Worm (Caenorhabditis elegans) whole organism, young adult: Measurements from ENCODE around the gene C08B6.11.

ENCODE experiments used
- B0035.1 ChIP-seq: sonication (generic microtip); optimal IDR thresholded peaks from 2 replicates; lab custom pipeline; 2016; ENCODE audit warnings: missing genetic modification characterization, mild to moderate bottlenecking, missing compliant biosample characterization, missing genotype, missing genetic modification reagents
- B0261.1 ChIP-seq: sonication (generic microtip); optimal IDR thresholded peaks from 2 replicates; lab custom pipeline; 2016; ENCODE audit warnings: mild to moderate bottlenecking, missing genetic modification characterization, moderate library complexity, missing compliant biosample characterization
- F10E7.11 ChIP-seq: sonication (generic microtip); optimal IDR thresholded peaks from 2 replicates; lab custom pipeline; 2017; ENCODE audit warnings: mild to moderate bottlenecking, missing genetic modification characterization, moderate library complexity, missing compliant biosample characterization
- F37B4.10 ChIP-seq: fragments of 200-800 bp; sonication (Bioruptor generic); IDR thresholded peaks from 2 replicates; pipeline ENCODE4 v1.3.6; 2022; ENCODE audit warnings: missing genetic modification characterization, missing compliant biosample characterization
- F49E8.2 ChIP-seq: sonication (generic microtip); optimal IDR thresholded peaks from 3 replicates; lab custom pipeline; 2017; ENCODE audit warnings: missing genetic modification characterization, mild to moderate bottlenecking, missing compliant biosample characterization, antibody characterized with exemption, moderate library complexity; ENCODE audit not compliant: insufficient read depth
- F52B5.7 ChIP-seq: sonication (generic microtip); optimal IDR thresholded peaks from 2 replicates; lab custom pipeline; 2016; ENCODE audit warnings: mild to moderate bottlenecking, missing genetic modification characterization, missing compliant biosample characterization
- Y53F4B.3 ChIP-seq: fragments of 200-800 bp; sonication (Bioruptor generic); IDR thresholded peaks from 2 replicates; pipeline ENCODE4 v1.3.6; 2022; ENCODE audit warnings: missing genetic modification reagents, missing genetic modification characterization, missing compliant biosample characterization
- Y67H2A.10 ChIP-seq: fragments of 200-800 bp; sonication (Bioruptor generic); conservative IDR thresholded peaks from 2 replicates; pipeline ENCODE4 v1.3.6; 2022; ENCODE audit warnings: missing genetic modification reagents, missing genetic modification characterization, missing compliant biosample characterization
- ZK185.1 ChIP-seq: sonication (generic microtip); optimal IDR thresholded peaks from 2 replicates; lab custom pipeline; 2016; ENCODE audit warnings: mild to moderate bottlenecking, missing genetic modification characterization, missing compliant biosample characterization; ENCODE audit not compliant: poor library complexity, severe bottlenecking
- attf-5 ChIP-seq: fragments of 200-800 bp; sonication (Bioruptor generic); optimal IDR thresholded peaks from 2 replicates; lab custom pipeline; 2018; ENCODE audit warnings: mild to moderate bottlenecking, missing genetic modification characterization, missing compliant biosample characterization
- cebp-2 ChIP-seq: fragments of 200-800 bp; sonication (Bioruptor generic); IDR thresholded peaks from 2 replicates; pipeline ENCODE4 v1.3.6; 2022; ENCODE audit warnings: missing genetic modification characterization, missing compliant biosample characterization
- ceh-100 ChIP-seq: fragments of 200-800 bp; sonication (Bioruptor generic); IDR thresholded peaks from 2 replicates; pipeline ENCODE4 v1.3.6; 2022; ENCODE audit warnings: missing genetic modification reagents, missing genetic modification characterization, missing compliant biosample characterization
- ceh-27 ChIP-seq: fragments of 200-800 bp; sonication (Bioruptor generic); optimal IDR thresholded peaks from 2 replicates; lab custom pipeline; 2018; ENCODE audit warnings: mild to moderate bottlenecking, missing genetic modification characterization, moderate library complexity, missing compliant biosample characterization
- dpl-1 ChIP-seq: fragments of 150-350 bp; optimal IDR thresholded peaks from 2 replicates; lab custom pipeline; 2014; ENCODE audit warnings: missing biosample characterization, missing genetic modification reagents, missing genetic modification characterization
- egl-44 ChIP-seq: fragments of 200-800 bp; sonication (Bioruptor generic); IDR thresholded peaks from 2 replicates; pipeline ENCODE4 v1.3.6; 2022; ENCODE audit warnings: missing genetic modification reagents, missing genetic modification characterization, missing compliant biosample characterization
- egrh-3 ChIP-seq: fragments of 200-800 bp; sonication (Bioruptor generic); IDR thresholded peaks from 2 replicates; pipeline ENCODE4 v1.3.6; 2022; ENCODE audit warnings: missing genetic modification reagents, missing genetic modification characterization, missing compliant biosample characterization
- him-1 ChIP-seq: sonication (generic microtip); optimal IDR thresholded peaks from 2 replicates; lab custom pipeline; 2016; ENCODE audit warnings: missing genotype, missing genetic modification reagents, missing genetic modification characterization, missing compliant biosample characterization
- hlh-12 ChIP-seq: sonication (generic microtip); optimal IDR thresholded peaks from 2 replicates; lab custom pipeline; 2016; ENCODE audit warnings: missing genetic modification characterization, missing compliant biosample characterization
- hlh-26 ChIP-seq: fragments of 200-800 bp; sonication (Bioruptor generic); conservative IDR thresholded peaks from 2 replicates; pipeline ENCODE4 v1.3.6; 2022; ENCODE audit warnings: missing genetic modification reagents, missing genetic modification characterization, missing compliant biosample characterization
- hmg-20 ChIP-seq: fragments of 200-800 bp; sonication (Bioruptor generic); IDR thresholded peaks from 2 replicates; pipeline ENCODE4 v1.3.6; 2022; ENCODE audit warnings: missing genetic modification reagents, missing genetic modification characterization, missing compliant biosample characterization
- lag-1 ChIP-seq: fragments of 200-800 bp; sonication (Bioruptor generic); IDR thresholded peaks from 2 replicates; pipeline ENCODE4 v1.3.6; 2022; ENCODE audit warnings: missing genetic modification reagents, missing genetic modification characterization, missing compliant biosample characterization
- lin-26 ChIP-seq: fragments of 200-800 bp; sonication (Bioruptor generic); IDR thresholded peaks from 2 replicates; pipeline ENCODE4 v1.3.6; 2022; ENCODE audit warnings: missing genetic modification reagents, missing genetic modification characterization, missing compliant biosample characterization
- lin-40 ChIP-seq: sonication (generic microtip); optimal IDR thresholded peaks from 2 replicates; lab custom pipeline; 2016; ENCODE audit warnings: missing genetic modification characterization, mild to moderate bottlenecking, missing compliant biosample characterization, missing genotype, missing genetic modification reagents
- lir-1 ChIP-seq: fragments of 200-800 bp; sonication (Bioruptor generic); conservative IDR thresholded peaks from 2 replicates; pipeline ENCODE4 v1.3.6; 2022; ENCODE audit warnings: missing genetic modification reagents, missing genetic modification characterization, missing compliant biosample characterization
- lsl-1 ChIP-seq: fragments of 200-800 bp; sonication (Bioruptor generic); optimal IDR thresholded peaks from 2 replicates; lab custom pipeline; 2018; ENCODE audit warnings: mild to moderate bottlenecking, missing genetic modification characterization, moderate library complexity, missing compliant biosample characterization
- madf-10 ChIP-seq: sonication (generic microtip); optimal IDR thresholded peaks from 2 replicates; lab custom pipeline; 2016; ENCODE audit warnings: mild to moderate bottlenecking, missing genetic modification characterization, missing compliant biosample characterization
- rcor-1 ChIP-seq: fragments of 200-800 bp; sonication (Bioruptor generic); IDR thresholded peaks from 2 replicates; pipeline ENCODE4 v1.3.6; 2022; ENCODE audit warnings: missing genetic modification reagents, missing genetic modification characterization, missing compliant biosample characterization
- repo-1 ChIP-seq: sonication (generic microtip); optimal IDR thresholded peaks from 2 replicates; lab custom pipeline; 2017; ENCODE audit warnings: mild to moderate bottlenecking, missing genetic modification characterization, missing compliant biosample characterization
- snpc-1.3 ChIP-seq: sonication (generic microtip); optimal IDR thresholded peaks from 2 replicates; lab custom pipeline; 2017; ENCODE audit warnings: missing genetic modification characterization, mild to moderate bottlenecking, missing compliant biosample characterization, antibody characterized with exemption, moderate library complexity, missing genotype, missing genetic modification reagents; ENCODE audit not compliant: insufficient read depth
- snpc-3.4 ChIP-seq: sonication (generic microtip); optimal IDR thresholded peaks from 2 replicates; lab custom pipeline; 2017; ENCODE audit warnings: missing genetic modification characterization, mild to moderate bottlenecking, missing compliant biosample characterization, antibody characterized with exemption, moderate library complexity, missing genotype, missing genetic modification reagents
- snpc-4 ChIP-seq, 5 experiments: fragments of 150-350 bp in 1 of 5; sonication (generic microtip) in 4 of 5; optimal IDR thresholded peaks; 2 replicates each; lab custom pipeline; 2014 to 2018; ENCODE audit warnings: missing genetic modification characterization in 5 of 5, missing biosample characterization in 3 of 5, antibody characterized with exemption in 2 of 5, mild to moderate bottlenecking in 2 of 5, missing compliant biosample characterization in 2 of 5, missing genotype in 2 of 5, moderate library complexity in 2 of 5, missing genetic modification reagents in 1 of 5
- somi-1 ChIP-seq: fragments of 200-800 bp; sonication (Bioruptor generic); optimal IDR thresholded peaks from 2 replicates; lab custom pipeline; 2018; ENCODE audit warnings: mild to moderate bottlenecking, missing genetic modification characterization, missing compliant biosample characterization
- tbp1 ChIP-seq: fragments of 200-800 bp; sonication (Bioruptor generic); optimal IDR thresholded peaks from 2 replicates; lab custom pipeline; 2018; ENCODE audit warnings: mild to moderate bottlenecking, missing genetic modification characterization, missing compliant biosample characterization
- tlf-1 ChIP-seq: fragments of 200-800 bp; sonication (Bioruptor generic); optimal IDR thresholded peaks from 2 replicates; lab custom pipeline; 2018; ENCODE audit warnings: mild to moderate bottlenecking, missing genetic modification characterization, missing compliant biosample characterization
- unc-130 ChIP-seq: sonication (generic microtip); optimal IDR thresholded peaks from 2 replicates; lab custom pipeline; 2016; ENCODE audit warnings: missing genetic modification reagents, missing genetic modification characterization, missing compliant biosample characterization
- unc-62 ChIP-seq: fragments of 150-350 bp; optimal IDR thresholded peaks from 2 replicates; lab custom pipeline; 2014; ENCODE audit warnings: missing biosample characterization, missing genetic modification reagents, missing genetic modification characterization
- ztf-25 ChIP-seq: fragments of 200-800 bp; sonication (Bioruptor generic); IDR thresholded peaks from 2 replicates; pipeline ENCODE4 v1.3.6; 2022; ENCODE audit warnings: missing genetic modification reagents, missing genetic modification characterization, missing compliant biosample characterization

The C08B6.11 gene

ce11 chrV:10114329-10114728 is 6.9 kb downstream of the C08B6.11 start, which contains the start of gene cht-5:
Gene cht-5, plus strand, starts transcription at chrV:10114629.
- TF ChIP-seq ZK185.1 (no peak), snpc-1.3 (no peak), F10E7.11 (no peak), hmg-20 (no peak), F49E8.2 (no peak), ceh-27 (GFP tag; lab: Kevin White, UChicago) (no peak), tlf-1 (GFP tag; lab: Kevin White, UChicago) (no peak), unc-130 (GFP tag; lab: Kevin White, UChicago) (no peak), F52B5.7 (no peak), ztf-25 (GFP tag; lab: Robert Waterston, UW) (no peak), cebp-2 (GFP tag; lab: Robert Waterston, UW) (no peak), repo-1 (tag; lab: Kevin White, UChicago) (no peak), hlh-12 (tag; lab: Kevin White, UChicago) (no peak), lin-40 (tag; lab: Kevin White, UChicago) (no peak), Y67H2A.10 (GFP tag; lab: Robert Waterston, UW) (no peak), tbp1 (no peak), lsl-1 (no peak), rcor-1 (GFP tag; lab: Robert Waterston, UW) (no peak), B0035.1 (tag; lab: Kevin White, UChicago) (no peak)

ce11 chrV:10117465-10117864 is 10.1 kb downstream of the C08B6.11 start, which contains the start of gene C08B6.5:
Gene C08B6.5, plus strand, starts transcription at chrV:10117765.
- TF ChIP-seq lir-1 (GFP tag; lab: Robert Waterston, UW) (no peak), unc-130 (GFP tag; lab: Kevin White, UChicago) (no peak), attf-5 (GFP tag; lab: Kevin White, UChicago) (no peak), egl-44 (GFP tag; lab: Robert Waterston, UW) (no peak), madf-10 (tag; lab: Kevin White, UChicago) (no peak), dpl-1 (no peak), hmg-20 (no peak), lin-26 (no peak), ceh-100 (no peak), B0261.1 (tag; lab: Kevin White, UChicago) (no peak), egrh-3 (no peak), F37B4.10 (GFP tag; lab: Robert Waterston, UW) (no peak)

ce11 chrV:10120898-10121297 is 13.5 kb downstream of the C08B6.11 start, which contains the start of gene srxa-18:
Gene srxa-18, minus strand, starts transcription at chrV:10120997.
- TF ChIP-seq F49E8.2: no peak
- no peak for TF ChIP-seq Y53F4B.3 (GFP tag; lab: Robert Waterston, UW)
- TF ChIP-seq snpc-3.4 (tag; lab: Kevin White, UChicago): no peak

- TF ChIP-seq lag-1 (GFP tag; lab: Robert Waterston, UW) (no peak), attf-5 (GFP tag; lab: Kevin White, UChicago) (no peak), him-1 (tag; lab: Kevin White, UChicago) (no peak), somi-1 (no peak), ceh-27 (GFP tag; lab: Kevin White, UChicago) (no peak), ceh-100 (no peak), snpc-4 (GFP tag; optimal IDR thresholded peaks at IDR 0.05; lab: Kevin White, UChicago) (no peak), snpc-4 (tag; optimal IDR thresholded peaks at IDR 0.05; lab: Kevin White, UChicago) (no peak), unc-62 (no peak), hlh-26 (GFP tag; lab: Robert Waterston, UW) (no peak)
- TF ChIP-seq, all 124 proteins: peak for 0
These were observed 15.3 kb downstream of the C08B6.11 start, which contains the start of gene srxa-19 for ce11 chrV:10122670-10123069. Gene srxa-19, minus strand, starts transcription at chrV:10122770.
